Worm (Caenorhabditis elegans): Measurements from ENCODE around the gene T19D12.4.

The T19D12.4 gene

ce11 chrII:6630811-6631210 is at the start of gene T19D12.4:
TSS of gene T19D12.4 (plus strand) at chrII:6631105.
- TF ChIP-seq gmeb-1 (tag; optimal IDR thresholded peaks at IDR 0.05) = no peak
- TF ChIP-seq elt-1 (tag; optimal IDR thresholded peaks at IDR 0.05) = no peak
- TF ChIP-seq fos-1 (tag; optimal IDR thresholded peaks at IDR 0.05) = peak; percentile 91
- no peak for TF ChIP-seq lin-13 (GFP tag; optimal IDR thresholded peaks at IDR 0.05)

ce11 chrII:6581236-6581635 is 49.7 kb upstream of the T19D12.4 start, which contains the start of gene C56C10.6:
TSS of gene C56C10.6 (minus strand) at chrII:6581336.
- TF ChIP-seq ama-1 (optimal IDR thresholded peaks at IDR 0.05) (no peak), crh-2 (tag; optimal IDR thresholded peaks at IDR 0.05) (no peak), ceh-82 (tag; optimal IDR thresholded peaks at IDR 0.05) (no peak), nhr-10 (tag; optimal IDR thresholded peaks at IDR 0.05) (no peak), lin-11 (tag; optimal IDR thresholded peaks at IDR 0.05) (no peak), nhr-129 (tag; optimal IDR thresholded peaks at IDR 0.05) (no peak), unc-62 (GFP tag; optimal IDR thresholded peaks at IDR 0.05) (no peak), unc-55 (GFP tag; optimal IDR thresholded peaks at IDR 0.05) (no peak), egl-27 (tag; optimal IDR thresholded peaks at IDR 0.05) (no peak)

- no peak for TF ChIP-seq ztf-11 (tag; optimal IDR thresholded peaks at IDR 0.05)
- TF ChIP-seq alr-1 (tag; optimal IDR thresholded peaks at IDR 0.05) = no peak
- TF ChIP-seq nhr-11 (tag; optimal IDR thresholded peaks at IDR 0.05) = no peak
- no peak for TF ChIP-seq ceh-16 (tag; optimal IDR thresholded peaks at IDR 0.05)
- no peak for TF ChIP-seq nhr-129 (tag; optimal IDR thresholded peaks at IDR 0.05)
- TF ChIP-seq crh-2 (tag; optimal IDR thresholded peaks at IDR 0.05) = no peak
- TF ChIP-seq sma-9 (GFP tag; optimal IDR thresholded peaks at IDR 0.05) = no peak
- no peak for TF ChIP-seq sma-9 (tag; optimal IDR thresholded peaks at IDR 0.05)
- TF ChIP-seq C34F6.9 (tag; optimal IDR thresholded peaks at IDR 0.05) = no peak
- no peak for TF ChIP-seq nhr-237 (tag; optimal IDR thresholded peaks at IDR 0.05)
- no peak for TF ChIP-seq ama-1 (optimal IDR thresholded peaks at IDR 0.05)
- TF ChIP-seq nhr-77 (tag; optimal IDR thresholded peaks at IDR 0.05) = no peak
- TF ChIP-seq Y55F3AM.14 (GFP tag; optimal IDR thresholded peaks at IDR 0.05) = no peak
- no peak for TF ChIP-seq peb-1 (tag; optimal IDR thresholded peaks at IDR 0.05)
- TF ChIP-seq lin-11 (tag; optimal IDR thresholded peaks at IDR 0.05) = no peak
- TF ChIP-seq ztf-1 (GFP tag; conservative IDR thresholded peaks at IDR 0.05) = no peak
- TF ChIP-seq zag-1 (tag; optimal IDR thresholded peaks at IDR 0.05) = no peak
These were observed 48.1 kb upstream of the T19D12.4 start, which contains the start of gene C56C10.4 for ce11 chrII:6582758-6583157. TSS of gene C56C10.4 (plus strand) at chrII:6583058.

ce11 chrII:6587264-6587870 is 43.5 kb upstream of the T19D12.4 start, which contains the start of gene C56C10.7:
TSS of gene C56C10.7 (minus strand) at chrII:6587575.
- peak; percentile 69 for TF ChIP-seq ztf-4 (tag; optimal IDR thresholded peaks at IDR 0.05)
- TF ChIP-seq crh-2 (tag; optimal IDR thresholded peaks at IDR 0.05) = peak; percentile 51
- TF ChIP-seq lin-13 (GFP tag; optimal IDR thresholded peaks at IDR 0.05) = no peak
- peak; percentile 40 for TF ChIP-seq ama-1 (optimal IDR thresholded peaks at IDR 0.05)
- TF ChIP-seq sma-3 (GFP tag; optimal IDR thresholded peaks at IDR 0.05) = peak; percentile 33
- peak; percentile 27 for TF ChIP-seq sma-9 (GFP tag; optimal IDR thresholded peaks at IDR 0.05)
- no peak for TF ChIP-seq sma-9 (tag; optimal IDR thresholded peaks at IDR 0.05)
- no peak for TF ChIP-seq ceh-16 (tag; optimal IDR thresholded peaks at IDR 0.05)
- peak; percentile 25 to 50 for TF ChIP-seq lsy-2 (tag; optimal IDR thresholded peaks at IDR 0.05)

- peak; percentile 76 to 82 for TF ChIP-seq mdl-1 (tag; optimal IDR thresholded peaks at IDR 0.05)
- TF ChIP-seq peb-1 (tag; optimal IDR thresholded peaks at IDR 0.05) = no peak
- no peak for TF ChIP-seq elt-1 (tag; optimal IDR thresholded peaks at IDR 0.05)
- TF ChIP-seq gmeb-1 (tag; optimal IDR thresholded peaks at IDR 0.05) = peak; percentile 87
- TF ChIP-seq sma-3 (GFP tag; optimal IDR thresholded peaks at IDR 0.05) = peak; percentile 97
- peak; percentile 67 for TF ChIP-seq skn-1 (tag; optimal IDR thresholded peaks at IDR 0.05)
- TF ChIP-seq nhr-6 (tag; optimal IDR thresholded peaks at IDR 0.05) = peak; percentile 98
- peak; percentile 97 for TF ChIP-seq fos-1 (tag; optimal IDR thresholded peaks at IDR 0.05)
- peak; percentile 78 for TF ChIP-seq Y55F3AM.14 (GFP tag; optimal IDR thresholded peaks at IDR 0.05)
- peak; percentile 68 for TF ChIP-seq lin-39 (tag; optimal IDR thresholded peaks at IDR 0.05)
- no peak for TF ChIP-seq elt-3 (tag; optimal IDR thresholded peaks at IDR 0.05)
- peak; percentile 94 for TF ChIP-seq ztf-4 (tag; optimal IDR thresholded peaks at IDR 0.05)
- peak; percentile 76 for TF ChIP-seq ZK546.5 (tag; optimal IDR thresholded peaks at IDR 0.05)
- TF ChIP-seq alr-1 (tag; optimal IDR thresholded peaks at IDR 0.05) = no peak
- TF ChIP-seq aly-2 (tag; optimal IDR thresholded peaks at IDR 0.05) = no peak
- TF ChIP-seq ztf-11 (tag; optimal IDR thresholded peaks at IDR 0.05) = peak; percentile 58
- TF ChIP-seq nhr-10 (tag; optimal IDR thresholded peaks at IDR 0.05) = peak; percentile 73
- peak; percentile 93 for TF ChIP-seq mab-5 (tag; optimal IDR thresholded peaks at IDR 0.05)
- no peak for TF ChIP-seq dmd-4 (tag; optimal IDR thresholded peaks at IDR 0.05)
- TF ChIP-seq ztf-1 (GFP tag; conservative IDR thresholded peaks at IDR 0.05) = no peak
- peak; percentile 93 for TF ChIP-seq lin-13 (GFP tag; optimal IDR thresholded peaks at IDR 0.05)
- peak; percentile 38 for TF ChIP-seq R02D3.7 (tag; optimal IDR thresholded peaks at IDR 0.05)
- peak; percentile 96 for TF ChIP-seq nhr-21 (tag; optimal IDR thresholded peaks at IDR 0.05)
- TF ChIP-seq sem-4 (tag; optimal IDR thresholded peaks at IDR 0.05) = peak; percentile 98
- TF ChIP-seq ceh-82 (tag; optimal IDR thresholded peaks at IDR 0.05) = peak; percentile 62
- peak; percentile 97 for TF ChIP-seq crh-2 (tag; optimal IDR thresholded peaks at IDR 0.05)
- TF ChIP-seq nhr-77 (tag; optimal IDR thresholded peaks at IDR 0.05) = no peak
- peak; percentile 24 for TF ChIP-seq ama-1 (optimal IDR thresholded peaks at IDR 0.05)
- no peak for TF ChIP-seq unc-39 (tag; optimal IDR thresholded peaks at IDR 0.05)
These were observed 42.2 kb upstream of the T19D12.4 start, which contains the start of gene icd-1 for ce11 chrII:6588605-6589292. TSS of gene icd-1 (minus strand) at chrII:6588655.

Measured in whole organism, L2 larva.